Fruit fly (Drosophila melanogaster) whole organism, embryonic: Measurements from ENCODE around the gene Srg3.

ENCODE experiments used
- BtbVII ChIP-seq: fragments of 200-800 bp; sonication (Bioruptor generic); optimal IDR thresholded peaks from 3 replicates; lab custom pipeline; 2017; ENCODE audit warnings: missing biosample characterization, mild to moderate bottlenecking, missing genetic modification characterization
- CG10209 ChIP-seq: fragments of 200-800 bp; sonication (Bioruptor generic); optimal IDR thresholded peaks from 3 replicates; lab custom pipeline; 2017; ENCODE audit warnings: missing biosample characterization, mild to moderate bottlenecking, missing genetic modification characterization, missing genetic modification reagents
- CG10267 ChIP-seq: fragments of 200-800 bp; sonication (Bioruptor generic); optimal IDR thresholded peaks from 2 replicates; lab custom pipeline; 2018; ENCODE audit warnings: missing biosample characterization, mild to moderate bottlenecking, missing genetic modification characterization, moderate library complexity
- CG10654 ChIP-seq: fragments of 200-800 bp; sonication (Bioruptor generic); optimal IDR thresholded peaks from 2 replicates; lab custom pipeline; 2016; ENCODE audit warnings: missing biosample characterization, missing genetic modification characterization
- CG11398 ChIP-seq: fragments of 200-800 bp; sonication (Bioruptor generic); optimal IDR thresholded peaks from 2 replicates; lab custom pipeline; 2016; ENCODE audit warnings: missing biosample characterization, missing genetic modification characterization
- CG11560 ChIP-seq: fragments of 200-800 bp; sonication (Bioruptor generic); IDR thresholded peaks from 3 replicates; pipeline ENCODE4 v1.3.6; 2022; ENCODE audit warnings: missing biosample characterization, missing genetic modification characterization
- CG11696 ChIP-seq: fragments of 200-800 bp; sonication (Bioruptor generic); IDR thresholded peaks from 2 replicates; pipeline ENCODE4 v1.3.6; 2022; ENCODE audit warnings: missing biosample characterization, missing genetic modification characterization
- CG1233 ChIP-seq: fragments of 200-800 bp; sonication (Bioruptor generic); optimal IDR thresholded peaks from 4 replicates; lab custom pipeline; 2018; ENCODE audit warnings: missing biosample characterization, mild to moderate bottlenecking, missing genetic modification characterization
- CG17328 ChIP-seq: fragments of 200-800 bp; sonication (Bioruptor generic); IDR thresholded peaks from 2 replicates; pipeline ENCODE4 v1.3.6; 2022; ENCODE audit warnings: missing biosample characterization, missing genetic modification characterization
- CG2120 ChIP-seq: fragments of 200-800 bp; sonication (Bioruptor generic); optimal IDR thresholded peaks from 3 replicates; lab custom pipeline; 2016; ENCODE audit warnings: missing biosample characterization, missing genetic modification characterization
- CG3726 ChIP-seq: fragments of 200-800 bp; sonication (Bioruptor generic); IDR thresholded peaks from 3 replicates; pipeline ENCODE4, ENCODE4 v1.3.6; 2022; ENCODE audit warnings: missing biosample characterization, missing genetic modification characterization
- CG4360 ChIP-seq: fragments of 200-800 bp; sonication (Bioruptor generic); IDR thresholded peaks from 2 replicates; pipeline ENCODE4 v1.3.6; 2022; ENCODE audit warnings: missing biosample characterization, missing genetic modification characterization
- CG6854 ChIP-seq: fragments of 200-800 bp; sonication (Bioruptor generic); optimal IDR thresholded peaks from 3 replicates; lab custom pipeline; 2017; ENCODE audit warnings: missing biosample characterization, mild to moderate bottlenecking, missing genetic modification characterization
- Dll ChIP-seq: fragments of 200-800 bp; sonication (Bioruptor generic); IDR thresholded peaks from 4 replicates; pipeline ENCODE4 v1.3.6; 2022; ENCODE audit warnings: missing biosample characterization, missing genetic modification characterization; ENCODE audit not compliant: partially characterized antibody
- Dref ChIP-seq: fragments of 200-800 bp; sonication (Bioruptor generic); IDR thresholded peaks from 2 replicates; pipeline ENCODE4 v1.3.6; 2022; ENCODE audit warnings: missing biosample characterization, missing genetic modification characterization
- Elba2 ChIP-seq: fragments of 200-800 bp; sonication (Bioruptor generic); optimal IDR thresholded peaks from 3 replicates; lab custom pipeline; 2016; ENCODE audit warnings: missing biosample characterization, missing genetic modification characterization
- Hand ChIP-seq: fragments of 200-800 bp; sonication (Bioruptor generic); optimal IDR thresholded peaks from 2 replicates; lab custom pipeline; 2017; ENCODE audit warnings: mild to moderate bottlenecking, missing biosample characterization, missing genetic modification reagents, missing genetic modification characterization
- Hr3 ChIP-seq: fragments of 200-800 bp; sonication (Bioruptor generic); optimal IDR thresholded peaks from 3 replicates; lab custom pipeline; 2016; ENCODE audit warnings: missing biosample characterization, missing genetic modification characterization
- Hr78 ChIP-seq, 2 experiments: fragments of 200-800 bp in 1 of 2; fragments of >200 bp in 1 of 2; sonication (Bioruptor generic) in 1 of 2; optimal IDR thresholded peaks; 2 replicates each; lab custom pipeline; 2017 to 2019; ENCODE audit warnings: missing biosample characterization in 2 of 2, missing genetic modification characterization in 2 of 2, mild to moderate bottlenecking in 1 of 2, moderate library complexity in 1 of 2
- Lim3 ChIP-seq: fragments of 200-800 bp; sonication (Bioruptor generic); IDR thresholded peaks from 2 replicates; pipeline ENCODE4 v1.3.6; 2022; ENCODE audit warnings: missing biosample characterization, missing genetic modification characterization
- MESR4 ChIP-seq: fragments of 200-800 bp; sonication (Bioruptor generic); optimal IDR thresholded peaks from 2 replicates; lab custom pipeline; 2018; ENCODE audit warnings: missing biosample characterization, mild to moderate bottlenecking, missing genetic modification characterization, moderate library complexity
- Med ChIP-seq: fragments of 200-800 bp; sonication (Bioruptor generic); peaks from one replicate; lab custom pipeline; 2016; ENCODE audit warnings: missing biosample characterization, missing genetic modification characterization, mild to moderate bottlenecking, inconsistent platforms, moderate library complexity
- Meics ChIP-seq: fragments of 200-800 bp; sonication (Bioruptor generic); optimal IDR thresholded peaks from 2 replicates; lab custom pipeline; 2017; ENCODE audit warnings: missing biosample characterization, mild to moderate bottlenecking, missing genetic modification characterization
- Ravus ChIP-seq: fragments of 200-800 bp; sonication (Bioruptor generic); IDR thresholded peaks from 2 replicates; pipeline ENCODE4 v1.3.6; 2022; ENCODE audit warnings: missing biosample characterization, missing genetic modification characterization
- Six4 ChIP-seq: fragments of 200-800 bp; sonication (Bioruptor generic); optimal IDR thresholded peaks from 2 replicates; lab custom pipeline; 2016; ENCODE audit warnings: missing biosample characterization, missing genetic modification characterization
- Sry-β ChIP-seq: fragments of 200-800 bp; sonication (Bioruptor generic); optimal IDR thresholded peaks from 2 replicates; lab custom pipeline; 2018; ENCODE audit warnings: missing biosample characterization, mild to moderate bottlenecking, missing genetic modification characterization, moderate library complexity
- Sry-δ ChIP-seq: fragments of 200-800 bp; sonication (Bioruptor generic); optimal IDR thresholded peaks from 2 replicates; lab custom pipeline; 2016; ENCODE audit warnings: missing biosample characterization, missing genetic modification characterization
- TFAM ChIP-seq: fragments of 200-800 bp; sonication (Bioruptor generic); optimal IDR thresholded peaks from 2 replicates; lab custom pipeline; 2017; ENCODE audit warnings: missing biosample characterization, missing genetic modification characterization, inconsistent platforms
- Usf ChIP-seq: fragments of 200-800 bp; sonication (Bioruptor generic); optimal IDR thresholded peaks from 2 replicates; lab custom pipeline; 2017; ENCODE audit warnings: missing genotype, missing biosample characterization, missing genetic modification characterization
- YL-1 ChIP-seq: fragments of 200-800 bp; sonication (Bioruptor generic); optimal IDR thresholded peaks from 3 replicates; lab custom pipeline; 2017; ENCODE audit warnings: missing biosample characterization, mild to moderate bottlenecking, missing genetic modification characterization
- ato ChIP-seq: fragments of 200-800 bp; sonication (Bioruptor generic); IDR thresholded peaks from 2 replicates; pipeline ENCODE4 v1.3.6; 2022; ENCODE audit warnings: missing biosample characterization, missing genetic modification characterization; ENCODE audit not compliant: partially characterized antibody
- az2 ChIP-seq: fragments of 200-800 bp; sonication (Bioruptor generic); optimal IDR thresholded peaks from 3 replicates; lab custom pipeline; 2016; ENCODE audit warnings: missing biosample characterization, missing genetic modification characterization
- bbx ChIP-seq: fragments of 200-800 bp; sonication (Bioruptor generic); IDR thresholded peaks from 2 replicates; pipeline ENCODE4 v1.3.6; 2022; ENCODE audit warnings: missing biosample characterization, missing genetic modification characterization; ENCODE audit not compliant: partially characterized antibody
- ewg ChIP-seq: fragments of 200-800 bp; sonication (Bioruptor generic); optimal IDR thresholded peaks from 3 replicates; lab custom pipeline; 2017; ENCODE audit warnings: mild to moderate bottlenecking, missing biosample characterization, missing genetic modification reagents, missing genetic modification characterization
- ind ChIP-seq: fragments of 200-800 bp; sonication (Bioruptor generic); optimal IDR thresholded peaks from 3 replicates; lab custom pipeline; 2016; ENCODE audit warnings: missing biosample characterization, missing genetic modification characterization
- inv ChIP-seq: fragments of 200-800 bp; sonication (Bioruptor generic); IDR thresholded peaks from 2 replicates; pipeline ENCODE4 v1.3.6; 2022; ENCODE audit warnings: missing biosample characterization, missing genetic modification characterization; ENCODE audit not compliant: partially characterized antibody
- lov ChIP-seq, 2 experiments: fragments of 200-800 bp in 1 of 2; fragments of >200 bp in 1 of 2; sonication (Bioruptor generic) in 1 of 2; IDR thresholded peaks in 1 of 2; optimal IDR thresholded peaks in 1 of 2; 2 replicates in 1 of 2; 3 replicates in 1 of 2; pipeline versions ENCODE4 v1.3.6 to Lab custom; 2017 to 2022; ENCODE audit warnings: missing biosample characterization in 1 of 2, missing genetic modification characterization in 1 of 2
- phol ChIP-seq: fragments of 200-800 bp; sonication (Bioruptor generic); optimal IDR thresholded peaks from 3 replicates; lab custom pipeline; 2018; ENCODE audit warnings: missing biosample characterization, mild to moderate bottlenecking, missing genetic modification characterization, moderate library complexity
- scrt ChIP-seq: fragments of 200-800 bp; sonication (Bioruptor generic); optimal IDR thresholded peaks from 2 replicates; lab custom pipeline; 2018; ENCODE audit warnings: missing biosample characterization, mild to moderate bottlenecking, missing genetic modification characterization, moderate library complexity
- sens ChIP-seq: fragments of 200-800 bp; sonication (Bioruptor generic); peaks from one replicate; lab custom pipeline; 2016; ENCODE audit warnings: missing biosample characterization, missing genetic modification characterization
- sens-2 ChIP-seq: fragments of 200-800 bp; sonication (Bioruptor generic); IDR thresholded peaks from 2 replicates; pipeline ENCODE4 v1.3.6; 2022; ENCODE audit warnings: missing biosample characterization, missing genetic modification characterization
- ssp ChIP-seq: fragments of 200-800 bp; sonication (Bioruptor generic); IDR thresholded peaks from 2 replicates; pipeline ENCODE4 v1.3.6; 2022; ENCODE audit warnings: missing biosample characterization, missing genetic modification characterization
- sug ChIP-seq: fragments of 200-800 bp; optimal IDR thresholded peaks from 2 replicates; lab custom pipeline; 2019; ENCODE audit warnings: missing biosample characterization, mild to moderate bottlenecking, missing genetic modification characterization, moderate library complexity
- tap ChIP-seq: fragments of 200-800 bp; optimal IDR thresholded peaks from 3 replicates; lab custom pipeline; 2019; ENCODE audit warnings: missing biosample characterization, mild to moderate bottlenecking, missing genetic modification characterization, moderate library complexity
- tx ChIP-seq: fragments of 200-800 bp; sonication (Bioruptor generic); optimal IDR thresholded peaks from 2 replicates; lab custom pipeline; 2016; ENCODE audit warnings: missing biosample characterization, missing genetic modification characterization
- vfl ChIP-seq: fragments of 200-800 bp; sonication (Bioruptor generic); optimal IDR thresholded peaks from 2 replicates; lab custom pipeline; 2016; ENCODE audit warnings: missing biosample characterization, missing genetic modification characterization
- zfh2 ChIP-seq: fragments of 200-800 bp; sonication (Bioruptor generic); optimal IDR thresholded peaks from 2 replicates; lab custom pipeline; 2016; ENCODE audit warnings: missing biosample characterization, missing genetic modification characterization

Srg3 gene

DNA sequence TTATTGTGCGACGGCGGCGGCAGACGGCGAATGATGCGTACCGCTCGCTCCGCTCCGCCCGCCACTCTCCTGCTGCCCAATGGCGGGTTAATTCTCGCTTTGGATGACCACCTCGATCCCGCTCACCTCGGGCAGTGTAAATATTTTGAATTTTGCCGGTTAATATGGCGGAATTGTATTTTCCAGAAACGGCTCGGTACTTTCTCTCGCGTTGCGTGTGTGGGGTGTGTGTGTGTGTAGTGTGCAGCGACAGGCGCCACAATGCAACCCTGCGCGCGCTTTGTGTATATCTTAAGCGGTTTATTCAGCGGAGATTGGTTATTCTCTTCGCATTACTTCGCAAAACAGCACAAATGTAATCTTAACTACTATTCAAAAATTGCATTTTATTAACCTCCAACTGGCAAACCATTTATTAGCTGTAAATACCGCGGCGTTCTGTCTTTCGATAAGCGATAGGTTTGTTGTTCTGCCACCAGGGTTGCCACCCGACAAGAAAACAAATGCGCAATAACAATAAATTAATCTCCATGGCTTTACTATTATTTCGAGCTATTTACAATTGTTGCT lies 12.9 kb downstream of the Srg3 start, which contains the start of the genes phol and CG3552 (continued):
- TF ChIP-seq CG1233 (GFP tag; lab: Kevin White, UChicago) = no peak
- no peak for TF ChIP-seq Ravus
- TF ChIP-seq sens-2 = no peak
- no peak for TF ChIP-seq tap (tag; lab: Kevin White, UChicago)
- peak; percentile 79 for TF ChIP-seq YL-1 (GFP tag; lab: Kevin White, UChicago)
- no peak for TF ChIP-seq CG10654 (GFP tag; lab: Kevin White, UChicago)
- TF ChIP-seq Dref (GFP tag; lab: Robert Waterston, UW) = peak; percentile 64
- TF ChIP-seq Usf (GFP tag; lab: Kevin White, UChicago) = no peak
- peak; percentile 39 for TF ChIP-seq inv (GFP tag; lab: Robert Waterston, UW)
- TF ChIP-seq vfl (GFP tag; lab: Kevin White, UChicago) = peak; percentile 18
- TF ChIP-seq CG10267 (tag; lab: Kevin White, UChicago) = peak; percentile 48
- TF ChIP-seq az2 = no peak
- TF ChIP-seq Sry-δ = peak; percentile 62
- peak; percentile 40 for TF ChIP-seq CG2120
- 0 out of 2 replicates have a peak, but pooled peaks have one; percentile 27 for TF ChIP-seq bbx (GFP tag; lab: Robert Waterston, UW)
- TF ChIP-seq ind (GFP tag; lab: Kevin White, UChicago) = no peak
- TF ChIP-seq sug (tag; lab: Kevin White, UChicago) = peak; percentile 29

- TF ChIP-seq ssp (no peak), CG11398 (GFP tag; lab: Kevin White, UChicago) (no peak), sens (peak; percentile 31), CG4360 (GFP tag; lab: Robert Waterston, UW) (peak; percentile 42; the same call in 1 of the 2 replicates), Dll (GFP tag; lab: Robert Waterston, UW) (no peak), sug (tag; lab: Kevin White, UChicago) (no peak), CG11696 (GFP tag; lab: Robert Waterston, UW) (no peak), ewg (peak; percentile 6), scrt (peak; percentile 95), YL-1 (GFP tag; lab: Kevin White, UChicago) (peak; percentile 35), Meics (GFP tag; lab: Kevin White, UChicago) (peak; percentile 8), tx (GFP tag; lab: Kevin White, UChicago) (no peak), Med (peak; percentile 1), Elba2 (GFP tag; lab: Kevin White, UChicago) (peak; percentile 15)
These were observed 13.4 kb downstream of the Srg3 start for dm6 chr3L:9456389-9456788.

DNA sequence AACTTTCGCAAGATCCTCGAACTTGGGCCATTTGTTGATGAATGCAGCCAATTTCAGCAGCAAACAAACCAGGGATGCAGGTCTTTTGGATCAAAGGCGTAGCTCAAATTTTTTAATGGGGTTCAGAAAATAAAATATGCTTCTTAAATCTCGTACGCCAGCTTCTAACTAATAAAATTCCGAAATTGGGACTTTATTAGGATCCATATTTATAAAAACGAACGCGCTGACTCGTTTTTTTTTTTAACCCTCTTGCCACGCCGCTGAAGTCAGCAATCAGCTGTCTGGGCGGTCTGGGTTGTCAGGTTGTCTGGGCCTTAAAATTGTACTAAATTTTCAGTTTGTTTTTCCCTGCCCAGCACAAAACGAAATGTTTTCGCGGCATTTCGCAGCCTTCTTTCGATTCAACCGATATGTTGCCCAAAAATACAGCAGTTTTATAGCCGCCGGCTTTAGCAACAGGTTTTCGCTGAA lies 14.6 kb downstream of the Srg3 start, which contains the start of gene CG3437:
CG3437 (minus strand) TSS at position 51 of the 474 bp plus-strand sequence.
- peak; percentile 99 for TF ChIP-seq zfh2 (GFP tag; lab: Kevin White, UChicago)
- TF ChIP-seq Hr78 (GFP tag; optimal IDR thresholded peaks at IDR 0.05; lab: Kevin White, UChicago) = peak in 1 of 2 experiments; percentile 86
- TF ChIP-seq CG17328 (GFP tag; lab: Robert Waterston, UW) = peak; percentile 99
- peak; percentile 98 for TF ChIP-seq BtbVII (GFP tag; lab: Kevin White, UChicago)
- TF ChIP-seq Lim3 (GFP tag; lab: Robert Waterston, UW) = peak; percentile 97
- peak; percentile 96 for TF ChIP-seq Ravus
- no peak for TF ChIP-seq ato (GFP tag; lab: Robert Waterston, UW)
- TF ChIP-seq Hr3 = peak; percentile 98
- peak; percentile 99 for TF ChIP-seq CG10209 (GFP tag; lab: Kevin White, UChicago)
- peak; percentile 84 for TF ChIP-seq MESR4 (GFP tag; lab: Kevin White, UChicago)
- TF ChIP-seq TFAM (GFP tag; lab: Kevin White, UChicago) = peak; percentile 94
- TF ChIP-seq Sry-β (GFP tag; lab: Kevin White, UChicago) = peak; percentile 74
- no peak for TF ChIP-seq lov (optimal IDR thresholded peaks at IDR 0.05; lab: Kevin White, UChicago)
- TF ChIP-seq lov (GFP tag; IDR thresholded peaks at IDR 0.05; lab: Robert Waterston, UW) = peak; percentile 100
- peak; percentile 94 for TF ChIP-seq CG11560 (tag; lab: Robert Waterston, UW)
- peak; percentile 99 for TF ChIP-seq CG3726 (GFP tag; lab: Robert Waterston, UW)
- TF ChIP-seq phol (tag; lab: Kevin White, UChicago) = peak; percentile 100
- peak; percentile 97 for TF ChIP-seq Six4 (GFP tag; lab: Kevin White, UChicago)
- peak; percentile 97 for TF ChIP-seq Hand (GFP tag; lab: Kevin White, UChicago)
- peak; percentile 98 for TF ChIP-seq CG6854 (GFP tag; lab: Kevin White, UChicago)
